Fruit fly (Drosophila melanogaster): ENCODE measurements around the gene CG4375.

Gene CG4375

DNA sequence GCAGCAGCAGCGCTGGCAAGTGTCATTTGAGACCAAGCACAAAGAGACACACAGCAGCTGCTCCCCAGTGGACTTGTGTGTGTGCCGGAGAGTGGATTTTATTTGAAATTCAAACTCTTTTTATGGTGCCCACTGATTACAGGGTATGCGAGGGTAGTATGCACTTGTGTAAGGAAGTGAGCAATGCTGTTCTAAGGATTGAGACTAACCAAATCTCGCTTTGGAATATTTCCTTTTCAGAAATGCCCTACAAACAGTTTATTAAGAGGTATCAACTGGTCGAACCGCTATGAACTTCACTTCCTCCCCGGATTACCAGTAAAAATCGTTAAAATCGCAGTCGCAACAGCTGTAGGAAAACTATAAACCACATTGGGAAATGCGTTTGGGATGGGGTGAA, 49.1 kb upstream of the CG4375 start (continued):
- TF ChIP-seq sna (GFP tag; IDR thresholded peaks at IDR 0.05; ENCODE audit: partially characterized antibody) (no peak), CG18476 (GFP tag; optimal IDR thresholded peaks at IDR 0.05) (peak; percentile 82), h (optimal IDR thresholded peaks at IDR 0.05) (no peak), Antp (GFP tag; optimal IDR thresholded peaks at IDR 0.05) (peak; percentile 96), CG9609 (GFP tag; optimal IDR thresholded peaks at IDR 0.05) (peak; percentile 96), CG17186 (GFP tag; optimal IDR thresholded peaks at IDR 0.05) (peak; percentile 80), Blimp-1 (GFP tag; optimal IDR thresholded peaks at IDR 0.05) (peak; percentile 91), CG2678 (tag; optimal IDR thresholded peaks at IDR 0.05) (peak; percentile 87), her (GFP tag; optimal IDR thresholded peaks at IDR 0.05) (peak; percentile 90), CG2889 (GFP tag; IDR thresholded peaks at IDR 0.05) (peak; percentile 84), phol (tag; optimal IDR thresholded peaks at IDR 0.05) (peak; percentile 92), slp2 (GFP tag; optimal IDR thresholded peaks at IDR 0.05) (peak; percentile 94), CG7786 (GFP tag; optimal IDR thresholded peaks at IDR 0.05) (peak; percentile 93), Dbx (GFP tag; IDR thresholded peaks at IDR 0.05) (0 out of 3 replicates have a peak, but pooled peaks have one; percentile 43), z (GFP tag; IDR thresholded peaks at IDR 0.05) (peak; percentile 64; the same call in 1 of the 3 replicates), CG10462 (GFP tag; optimal IDR thresholded peaks at IDR 0.05) (peak; percentile 89), Poxn (GFP tag; IDR thresholded peaks at IDR 0.05) (no peak), vfl (GFP tag; optimal IDR thresholded peaks at IDR 0.05) (peak; percentile 76), wor (GFP tag; IDR thresholded peaks at IDR 0.05) (peak; percentile 91), CG10321 (GFP tag; IDR thresholded peaks at IDR 0.05) (peak; percentile 62; the same call in 1 of the 2 replicates), luna (GFP tag; optimal IDR thresholded peaks at IDR 0.05) (no peak), CG12299 (tag; optimal IDR thresholded peaks at IDR 0.05) (peak; percentile 66), Kr (GFP tag; optimal IDR thresholded peaks at IDR 0.05) (peak; percentile 79), Deaf1 (tag; optimal IDR thresholded peaks at IDR 0.05) (peak; percentile 32), CG6689 (GFP tag; IDR thresholded peaks at IDR 0.05) (peak; percentile 94), CG7271 (tag; optimal IDR thresholded peaks at IDR 0.05) (no peak), CG7963 (GFP tag; IDR thresholded peaks at IDR 0.05; ENCODE audit: partially characterized antibody) (no peak), fu2 (GFP tag; optimal IDR thresholded peaks at IDR 0.05) (peak; percentile 74), CG10267 (tag; optimal IDR thresholded peaks at IDR 0.05) (peak; percentile 84), Sox102F (GFP tag; optimal IDR thresholded peaks at IDR 0.05) (peak; percentile 97), CG9727 (GFP tag; optimal IDR thresholded peaks at IDR 0.05) (peak; percentile 92), twi (tag; optimal IDR thresholded peaks at IDR 0.05) (peak; percentile 84), Xrp1 (GFP tag; IDR thresholded peaks at IDR 0.05) (peak; percentile 97), CG30403 (GFP tag; optimal IDR thresholded peaks at IDR 0.05) (peak; percentile 92), nmo (GFP tag; optimal IDR thresholded peaks at IDR 0.05) (peak; percentile 94), ftz-f1 (GFP tag; optimal IDR thresholded peaks at IDR 0.05) (no peak), CG17328 (GFP tag; IDR thresholded peaks at IDR 0.05) (peak; percentile 97), CG7357 (GFP tag; IDR thresholded peaks at IDR 0.05) (peak; percentile 78; the same call in 2 of the 3 replicates), CG10366 (GFP tag; IDR thresholded peaks at IDR 0.05) (peak; percentile 92), CG11560 (tag; IDR thresholded peaks at IDR 0.05) (peak; percentile 77; the same call in 2 of the 3 replicates), MBD-R2 (GFP tag; IDR thresholded peaks at IDR 0.05) (peak; percentile 60; the same call in 1 of the 2 replicates), kay (GFP tag; optimal IDR thresholded peaks at IDR 0.05) (peak; percentile 85), cato (GFP tag; optimal IDR thresholded peaks at IDR 0.05; ENCODE audit: borderline replicate concordance) (peak; percentile 91), Mrtf (GFP tag; IDR thresholded peaks at IDR 0.05) (peak; percentile 92), CG16779 (GFP tag; IDR thresholded peaks at IDR 0.05) (peak; percentile 84; the same call in 1 of the 2 replicates), ase (GFP tag; IDR thresholded peaks at IDR 0.05) (peak; percentile 96), Dref (GFP tag; IDR thresholded peaks at IDR 0.05) (no peak), btn (GFP tag; optimal IDR thresholded peaks at IDR 0.05) (peak; percentile 93), CG15269 (tag; optimal IDR thresholded peaks at IDR 0.05) (peak; percentile 87), sim (GFP tag; IDR thresholded peaks at IDR 0.05) (peak; percentile 93), Chrac-16 (GFP tag; optimal IDR thresholded peaks at IDR 0.05) (peak; percentile 95), CG2202 (tag; optimal IDR thresholded peaks at IDR 0.05) (peak; percentile 91)

Measured in whole organism, embryonic.